ENCODE assay signal across 1 fruit fly cellular context in the genomic region with DNA sequence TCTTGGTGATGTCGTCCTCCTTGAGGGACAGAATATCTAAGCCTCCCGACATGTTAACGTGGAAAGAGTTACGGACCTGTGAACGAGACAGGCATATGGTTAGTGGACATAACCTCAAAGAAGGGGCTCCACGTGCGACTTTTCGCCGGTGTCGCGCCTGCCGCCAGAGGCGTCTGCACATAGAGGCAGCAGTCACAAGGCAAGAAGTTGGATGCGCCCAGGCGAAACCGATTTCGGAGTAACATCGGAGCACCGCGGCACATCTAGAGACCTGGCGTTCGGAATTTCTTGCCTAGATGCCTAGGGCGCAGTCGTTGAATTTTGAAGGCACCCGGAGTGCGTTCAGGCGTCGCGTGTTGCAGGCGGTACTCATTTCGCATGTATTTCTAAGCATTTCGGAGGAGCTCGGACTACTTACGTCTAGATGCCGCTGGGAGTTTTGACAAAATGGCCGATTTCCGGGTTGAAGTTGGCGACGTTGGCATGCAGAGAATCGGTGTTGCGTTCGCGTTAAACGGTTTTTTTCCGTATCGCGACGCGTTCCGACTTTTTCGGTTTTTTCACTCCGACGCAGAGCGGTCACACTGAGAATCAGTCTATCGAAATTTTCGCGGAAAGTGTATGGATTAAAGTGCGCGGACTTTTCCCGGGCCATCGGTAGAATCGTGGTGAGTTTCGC.
TF ChIP-seq lines count a peak whose summit lies in the region.

Gene sta, minus strand, starts transcription at position 574 of the 679 bp plus-strand sequence.
Gene inc, plus strand, starts transcription at position 640 of the 679 bp plus-strand sequence.

TF ChIP-seq in whole organism, embryonic, 481 proteins besides CTCF, POLR2A, EP300 and RAD21 (continued from another document and continues in another):
- peak; percentile 84 for TF ChIP-seq CHES-1-like (GFP tag; optimal IDR thresholded peaks at IDR 0.05; lab: Kevin White, UChicago)
- TF ChIP-seq dmrt11E (tag; optimal IDR thresholded peaks at IDR 0.05; lab: Kevin White, UChicago), result peak; percentile 37
- peak; percentile 53 for TF ChIP-seq CG8924 (tag; optimal IDR thresholded peaks at IDR 0.05; lab: Kevin White, UChicago)
- TF ChIP-seq Dbx (GFP tag; IDR thresholded peaks at IDR 0.05; lab: Robert Waterston, UW), result peak; percentile 80
- peak; percentile 49 for TF ChIP-seq CG33557 (GFP tag; optimal IDR thresholded peaks at IDR 0.05; lab: Kevin White, UChicago)
- peak in 1 of 2 experiments; percentile 49 for TF ChIP-seq bsh (GFP tag; optimal IDR thresholded peaks at IDR 0.05; lab: Kevin White, UChicago)
- no peak for TF ChIP-seq toy (GFP tag; IDR thresholded peaks at IDR 0.05; lab: Robert Waterston, UW)
- peak; percentile 61 for TF ChIP-seq Max (GFP tag; optimal IDR thresholded peaks at IDR 0.05; lab: Kevin White, UChicago)
- TF ChIP-seq CG14710 (tag; optimal IDR thresholded peaks at IDR 0.05; lab: Kevin White, UChicago), result peak; percentile 75
- peak; percentile 66 for TF ChIP-seq CG11723 (GFP tag; optimal IDR thresholded peaks at IDR 0.05; lab: Kevin White, UChicago)
- peak; percentile 38; the same call in 1 of the 2 replicates for TF ChIP-seq inv (GFP tag; IDR thresholded peaks at IDR 0.05; lab: Robert Waterston, UW; ENCODE audit: partially characterized antibody)
- TF ChIP-seq fru (optimal IDR thresholded peaks at IDR 0.05; lab: Kevin White, UChicago), result no peak
- peak; percentile 57 for TF ChIP-seq Mad (GFP tag; optimal IDR thresholded peaks at IDR 0.05; lab: Kevin White, UChicago)
- TF ChIP-seq Xbp1 (GFP tag; optimal IDR thresholded peaks at IDR 0.05; lab: Kevin White, UChicago), result peak; percentile 38
- TF ChIP-seq az2 (GFP tag; optimal IDR thresholded peaks at IDR 0.05; lab: Kevin White, UChicago), result no peak
- TF ChIP-seq CG6175 (GFP tag; IDR thresholded peaks at IDR 0.05; lab: Robert Waterston, UW), result 0 out of 3 replicates have a peak, but pooled peaks have one; percentile 20
- no peak for TF ChIP-seq fd96Cb (tag; optimal IDR thresholded peaks at IDR 0.05; lab: Kevin White, UChicago)
- peak; percentile 33; the same call in 1 of the 2 replicates for TF ChIP-seq wdn (GFP tag; IDR thresholded peaks at IDR 0.05; lab: Robert Waterston, UW)
- peak; percentile 58 for TF ChIP-seq CG5245 (GFP tag; optimal IDR thresholded peaks at IDR 0.05; lab: Kevin White, UChicago)
- peak; percentile 89 for TF ChIP-seq CG15514 (GFP tag; optimal IDR thresholded peaks at IDR 0.05; lab: Kevin White, UChicago)
- TF ChIP-seq CG17361 (GFP tag; IDR thresholded peaks at IDR 0.05; lab: Robert Waterston, UW), result peak; percentile 51; the same call in 1 of the 3 replicates
- no peak for TF ChIP-seq CG11696 (GFP tag; IDR thresholded peaks at IDR 0.05; lab: Robert Waterston, UW)
- TF ChIP-seq CG43689 (GFP tag; IDR thresholded peaks at IDR 0.05; lab: Robert Waterston, UW), result no peak
- no peak for TF ChIP-seq Taf1 (GFP tag; IDR thresholded peaks at IDR 0.05; lab: Robert Waterston, UW)
- TF ChIP-seq CG10267 (tag; optimal IDR thresholded peaks at IDR 0.05; lab: Kevin White, UChicago), result peak; percentile 94
- TF ChIP-seq zfh2 (GFP tag; optimal IDR thresholded peaks at IDR 0.05; lab: Kevin White, UChicago), result peak; percentile 42
- no peak for TF ChIP-seq CG2889 (GFP tag; IDR thresholded peaks at IDR 0.05; lab: Robert Waterston, UW)
- TF ChIP-seq CG7357 (GFP tag; IDR thresholded peaks at IDR 0.05; lab: Robert Waterston, UW), result no peak
- no peak for TF ChIP-seq ERR (GFP tag; optimal IDR thresholded peaks at IDR 0.05; lab: Kevin White, UChicago)
- TF ChIP-seq ham (GFP tag; IDR thresholded peaks at IDR 0.05; lab: Robert Waterston, UW), result no peak
- TF ChIP-seq run (tag; optimal IDR thresholded peaks at IDR 0.05; lab: Kevin White, UChicago), result peak; percentile 11
- TF ChIP-seq Atf-2 (GFP tag; optimal IDR thresholded peaks at IDR 0.05; lab: Kevin White, UChicago), result peak; percentile 21
- peak; percentile 87 for TF ChIP-seq Meics (GFP tag; optimal IDR thresholded peaks at IDR 0.05; lab: Kevin White, UChicago)
- no peak for TF ChIP-seq esg (GFP tag; conservative IDR thresholded peaks at IDR 0.05; lab: Robert Waterston, UW)
- peak; percentile 72 for TF ChIP-seq CG17385 (GFP tag; optimal IDR thresholded peaks at IDR 0.05; lab: Kevin White, UChicago)
- TF ChIP-seq CG12744 (GFP tag; optimal IDR thresholded peaks at IDR 0.05; lab: Kevin White, UChicago), result no peak
- peak; percentile 91 for TF ChIP-seq CG10431 (GFP tag; optimal IDR thresholded peaks at IDR 0.05; lab: Kevin White, UChicago)
- TF ChIP-seq Opbp (GFP tag; IDR thresholded peaks at IDR 0.05; lab: Robert Waterston, UW; ENCODE audit: partially characterized antibody), result peak; percentile 81
- peak; percentile 88 for TF ChIP-seq CG33213 (GFP tag; optimal IDR thresholded peaks at IDR 0.05; lab: Kevin White, UChicago)
- peak; percentile 71 for TF ChIP-seq CG9727 (GFP tag; optimal IDR thresholded peaks at IDR 0.05; lab: Kevin White, UChicago)
- peak; percentile 86 for TF ChIP-seq CG6813 (GFP tag; optimal IDR thresholded peaks at IDR 0.05; lab: Kevin White, UChicago)
- TF ChIP-seq lola (GFP tag; optimal IDR thresholded peaks at IDR 0.05; lab: Kevin White, UChicago), result no peak
- peak; percentile 5 for TF ChIP-seq pum (GFP tag; optimal IDR thresholded peaks at IDR 0.05; lab: Kevin White, UChicago)
- TF ChIP-seq Asciz (GFP tag; optimal IDR thresholded peaks at IDR 0.05; lab: Kevin White, UChicago), result peak; percentile 65
- TF ChIP-seq crp (GFP tag; optimal IDR thresholded peaks at IDR 0.05; lab: Kevin White, UChicago), result peak in 1 of 2 experiments; percentile 28
- TF ChIP-seq ap (GFP tag; IDR thresholded peaks at IDR 0.05; lab: Robert Waterston, UW), result no peak
- no peak for TF ChIP-seq dimm (GFP tag; IDR thresholded peaks at IDR 0.05; lab: Robert Waterston, UW)
- TF ChIP-seq Med (GFP tag; lab: Kevin White, UChicago), result peak; percentile 97
- TF ChIP-seq CG1602 (GFP tag; optimal IDR thresholded peaks at IDR 0.05; lab: Kevin White, UChicago), result no peak
- peak; percentile 72 for TF ChIP-seq unc-4 (GFP tag; IDR thresholded peaks at IDR 0.05; lab: Robert Waterston, UW; ENCODE audit: partially characterized antibody)
- no peak for TF ChIP-seq CG13123 (GFP tag; optimal IDR thresholded peaks at IDR 0.05; lab: Kevin White, UChicago)
- TF ChIP-seq Adf1 (GFP tag; IDR thresholded peaks at IDR 0.05; lab: Robert Waterston, UW), result peak; percentile 53
- TF ChIP-seq B-H1 (GFP tag; IDR thresholded peaks at IDR 0.05; lab: Robert Waterston, UW), result no peak; the same call in 2 of the 3 replicates
- TF ChIP-seq CG6765 (GFP tag; optimal IDR thresholded peaks at IDR 0.05; lab: Kevin White, UChicago), result peak; percentile 86
- no peak; the same call in 1 of the 2 replicates for TF ChIP-seq CG10366 (GFP tag; IDR thresholded peaks at IDR 0.05; lab: Robert Waterston, UW)
- TF ChIP-seq CG7556 (GFP tag; optimal IDR thresholded peaks at IDR 0.05; lab: Kevin White, UChicago), result peak; percentile 60
- peak; percentile 38 for TF ChIP-seq CG18011 (GFP tag; optimal IDR thresholded peaks at IDR 0.05; lab: Kevin White, UChicago)
- no peak for TF ChIP-seq eve (GFP tag; optimal IDR thresholded peaks at IDR 0.05; lab: Kevin White, UChicago)
- TF ChIP-seq ewg (GFP tag; optimal IDR thresholded peaks at IDR 0.05; lab: Kevin White, UChicago), result peak; percentile 72
- TF ChIP-seq CG3847 (GFP tag; IDR thresholded peaks at IDR 0.05; lab: Robert Waterston, UW), result peak; percentile 68
- TF ChIP-seq CG2129 (GFP tag; IDR thresholded peaks at IDR 0.05; lab: Robert Waterston, UW; ENCODE audit: partially characterized antibody), result no peak
- no peak for TF ChIP-seq CG14441 (GFP tag; IDR thresholded peaks at IDR 0.05; lab: Robert Waterston, UW)
- no peak for TF ChIP-seq CG5953 (GFP tag; IDR thresholded peaks at IDR 0.05; lab: Robert Waterston, UW)
- TF ChIP-seq fd3F (GFP tag; optimal IDR thresholded peaks at IDR 0.05; lab: Kevin White, UChicago), result peak; percentile 32
- no peak for TF ChIP-seq peb (GFP tag; IDR thresholded peaks at IDR 0.05; lab: Robert Waterston, UW)
- TF ChIP-seq CG10654 (GFP tag; optimal IDR thresholded peaks at IDR 0.05; lab: Kevin White, UChicago), result no peak
- TF ChIP-seq shn (GFP tag; optimal IDR thresholded peaks at IDR 0.05; lab: Kevin White, UChicago), result peak; percentile 30
- no peak for TF ChIP-seq CG1024 (GFP tag; IDR thresholded peaks at IDR 0.05; lab: Robert Waterston, UW)
- peak; percentile 61 for TF ChIP-seq grau (tag; optimal IDR thresholded peaks at IDR 0.05; lab: Kevin White, UChicago)
- TF ChIP-seq ash1 (GFP tag; optimal IDR thresholded peaks at IDR 0.05; lab: Kevin White, UChicago), result peak; percentile 81
- peak; percentile 24 for TF ChIP-seq maf-S (GFP tag; optimal IDR thresholded peaks at IDR 0.05; lab: Kevin White, UChicago)
- no peak for TF ChIP-seq CG15479 (GFP tag; optimal IDR thresholded peaks at IDR 0.05; lab: Kevin White, UChicago)
- peak; percentile 43 for TF ChIP-seq CG11247 (GFP tag; IDR thresholded peaks at IDR 0.05; lab: Robert Waterston, UW)
- TF ChIP-seq gcm (GFP tag; optimal IDR thresholded peaks at IDR 0.05; lab: Kevin White, UChicago), result peak; percentile 67
- peak; percentile 92 for TF ChIP-seq lab (GFP tag; optimal IDR thresholded peaks at IDR 0.05; lab: Kevin White, UChicago)
- peak; percentile 52; the same call in 1 of the 2 replicates for TF ChIP-seq ranshi (GFP tag; IDR thresholded peaks at IDR 0.05; lab: Robert Waterston, UW)
- no peak for TF ChIP-seq mld (GFP tag; IDR thresholded peaks at IDR 0.05; lab: Robert Waterston, UW; ENCODE audit: partially characterized antibody)
- peak; percentile 90 for TF ChIP-seq Dp (GFP tag; optimal IDR thresholded peaks at IDR 0.05; lab: Kevin White, UChicago)
- TF ChIP-seq CG31388 (GFP tag; optimal IDR thresholded peaks at IDR 0.05; lab: Kevin White, UChicago), result peak; percentile 2
- peak; percentile 31 for TF ChIP-seq CG3163 (GFP tag; optimal IDR thresholded peaks at IDR 0.05; lab: Kevin White, UChicago)
- no peak for TF ChIP-seq nau (GFP tag; optimal IDR thresholded peaks at IDR 0.05; lab: Kevin White, UChicago)
- TF ChIP-seq slp2 (GFP tag; optimal IDR thresholded peaks at IDR 0.05; lab: Kevin White, UChicago), result peak; percentile 16
- TF ChIP-seq Hr3 (GFP tag; optimal IDR thresholded peaks at IDR 0.05; lab: Kevin White, UChicago), result no peak
- peak; percentile 84 for TF ChIP-seq CG3281 (GFP tag; optimal IDR thresholded peaks at IDR 0.05; lab: Kevin White, UChicago)
- no peak for TF ChIP-seq CG4404 (GFP tag; IDR thresholded peaks at IDR 0.05; lab: Robert Waterston, UW)
- no peak for TF ChIP-seq CG12942 (GFP tag; optimal IDR thresholded peaks at IDR 0.05; lab: Kevin White, UChicago)
- TF ChIP-seq CG4854 (GFP tag; optimal IDR thresholded peaks at IDR 0.05; lab: Kevin White, UChicago), result no peak
- peak; percentile 66 for TF ChIP-seq CG2875 (GFP tag; optimal IDR thresholded peaks at IDR 0.05; lab: Kevin White, UChicago)
- no peak for TF ChIP-seq pan (optimal IDR thresholded peaks at IDR 0.05; lab: Kevin White, UChicago)
- TF ChIP-seq pan (GFP tag; optimal IDR thresholded peaks at IDR 0.05 in 1 of 2, IDR thresholded peaks at IDR 0.05 in 1 of 2), result peak in 1 of 2 experiments; percentile 42
- peak; percentile 26 for TF ChIP-seq eyg (GFP tag; optimal IDR thresholded peaks at IDR 0.05; lab: Kevin White, UChicago)
- no peak for TF ChIP-seq CG6689 (GFP tag; IDR thresholded peaks at IDR 0.05; lab: Robert Waterston, UW)
- peak; percentile 17 for TF ChIP-seq twi (tag; optimal IDR thresholded peaks at IDR 0.05; lab: Kevin White, UChicago)
- peak; percentile 31 for TF ChIP-seq Antp (GFP tag; optimal IDR thresholded peaks at IDR 0.05; lab: Kevin White, UChicago)
- no peak for TF ChIP-seq cato (GFP tag; optimal IDR thresholded peaks at IDR 0.05; lab: Kevin White, UChicago; ENCODE audit: borderline replicate concordance)
- TF ChIP-seq CG10147 (GFP tag; optimal IDR thresholded peaks at IDR 0.05; lab: Kevin White, UChicago), result peak; percentile 55
- TF ChIP-seq hb (GFP tag; IDR thresholded peaks at IDR 0.05; lab: Robert Waterston, UW; ENCODE audit: partially characterized antibody), result no peak
- peak; percentile 51; the same call in 1 of the 2 replicates for TF ChIP-seq CG17328 (GFP tag; IDR thresholded peaks at IDR 0.05; lab: Robert Waterston, UW)
- peak; percentile 77 for TF ChIP-seq CG12071 (GFP tag; optimal IDR thresholded peaks at IDR 0.05; lab: Kevin White, UChicago)
- TF ChIP-seq Hey (tag; optimal IDR thresholded peaks at IDR 0.05; lab: Kevin White, UChicago), result peak; percentile 67
- no peak for TF ChIP-seq hth (optimal IDR thresholded peaks at IDR 0.05; lab: Kevin White, UChicago)
- TF ChIP-seq CG14965 (GFP tag; optimal IDR thresholded peaks at IDR 0.05; lab: Kevin White, UChicago; ENCODE audit: borderline replicate concordance), result no peak
- peak; percentile 17 for TF ChIP-seq NC2α (GFP tag; optimal IDR thresholded peaks at IDR 0.05; lab: Kevin White, UChicago)
- TF ChIP-seq CG3995 (GFP tag; optimal IDR thresholded peaks at IDR 0.05; lab: Kevin White, UChicago), result peak; percentile 57
- TF ChIP-seq dati (GFP tag; IDR thresholded peaks at IDR 0.05; lab: Robert Waterston, UW), result no peak
- peak; percentile 32; the same call in 1 of the 2 replicates for TF ChIP-seq ttk (GFP tag; IDR thresholded peaks at IDR 0.05; lab: Robert Waterston, UW)
- TF ChIP-seq kni (GFP tag; optimal IDR thresholded peaks at IDR 0.05; lab: Kevin White, UChicago), result peak; percentile 64
- TF ChIP-seq Dad (GFP tag; optimal IDR thresholded peaks at IDR 0.05; lab: Kevin White, UChicago), result peak; percentile 58
- TF ChIP-seq Aef1 (GFP tag; IDR thresholded peaks at IDR 0.05; lab: Robert Waterston, UW), result no peak
- peak; percentile 31 for TF ChIP-seq zen (tag; optimal IDR thresholded peaks at IDR 0.05; lab: Kevin White, UChicago)
- peak; percentile 32 for TF ChIP-seq pros (GFP tag; optimal IDR thresholded peaks at IDR 0.05; lab: Kevin White, UChicago)
- TF ChIP-seq CG10565 (GFP tag; optimal IDR thresholded peaks at IDR 0.05; lab: Kevin White, UChicago), result no peak
- TF ChIP-seq btn (GFP tag; optimal IDR thresholded peaks at IDR 0.05; lab: Kevin White, UChicago), result peak; percentile 38
- peak; percentile 70; the same call in 2 of the 3 replicates for TF ChIP-seq zfh1 (GFP tag; IDR thresholded peaks at IDR 0.05; lab: Robert Waterston, UW)
- TF ChIP-seq chinmo (GFP tag; IDR thresholded peaks at IDR 0.05; lab: Robert Waterston, UW; ENCODE audit: partially characterized antibody), result peak; percentile 69; the same call in 2 of the 4 replicates
- peak; percentile 50 for TF ChIP-seq CG5180 (GFP tag; optimal IDR thresholded peaks at IDR 0.05; lab: Kevin White, UChicago)
- TF ChIP-seq CG11504 (tag; optimal IDR thresholded peaks at IDR 0.05; lab: Kevin White, UChicago), result peak; percentile 57
- TF ChIP-seq CG6791 (GFP tag; IDR thresholded peaks at IDR 0.05; lab: Robert Waterston, UW; ENCODE audit: partially characterized antibody), result peak; percentile 61; the same call in 2 of the 3 replicates
- peak; percentile 58; the same call in 1 of the 2 replicates for TF ChIP-seq NFAT (GFP tag; IDR thresholded peaks at IDR 0.05; lab: Robert Waterston, UW)
- peak; percentile 96 for TF ChIP-seq MESR4 (GFP tag; optimal IDR thresholded peaks at IDR 0.05; lab: Kevin White, UChicago)
